Worm (Caenorhabditis elegans) whole organism, L3 larva: Measurements from ENCODE around the gene sra-38.

Experiments used
- ZK546.5 ChIP-seq: sonication (generic microtip); optimal IDR thresholded peaks from 2 replicates; lab custom pipeline; 2017; ENCODE audit warnings: missing biosample characterization, missing genetic modification characterization
- elt-3 ChIP-seq, 3 experiments: fragments of 150-350 bp in 1 of 3; sonication (generic microtip) in 2 of 3; optimal IDR thresholded peaks; 2 replicates in 2 of 3; 4 replicates in 1 of 3; lab custom pipeline; 2014 to 2017; ENCODE audit warnings: missing biosample characterization in 3 of 3, missing genetic modification characterization in 3 of 3

DNA sequence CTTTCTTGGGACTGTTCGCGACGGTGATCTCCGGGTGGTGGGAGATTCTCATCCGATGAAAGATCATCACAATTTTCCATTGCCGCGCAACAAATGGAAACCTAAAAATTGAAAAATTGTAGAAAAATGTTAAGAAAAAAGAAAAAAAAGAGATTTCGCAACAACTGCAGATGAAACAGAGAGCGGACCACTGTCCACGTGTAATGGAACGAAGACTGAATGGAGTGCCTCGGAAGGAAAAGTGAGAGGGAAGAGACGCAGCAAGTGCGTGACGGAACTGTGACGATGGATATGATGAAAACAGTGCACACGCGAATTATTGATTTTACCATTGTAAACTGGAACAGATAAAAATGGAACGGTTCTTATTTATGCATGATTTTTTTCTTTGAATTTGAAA lies 26.1 kb upstream of the sra-38 start, which contains the start of gene meg-2:
- TF ChIP-seq ZK546.5 (tag; lab: Kevin White, UChicago) (no peak), elt-3 (tag; optimal IDR thresholded peaks at IDR 0.05; lab: Kevin White, UChicago) (no peak)
